Fruit fly (Drosophila melanogaster) whole organism, pupa: ENCODE data around the gene CG31678.
A peak's percentile ranks its signal among the peaks of the same experiment; 100 is the strongest.

Experiments used
- CG10348 ChIP-seq: fragments of 200-800 bp; sonication (Bioruptor generic); IDR thresholded peaks from 2 replicates; pipeline ENCODE4 v1.3.6; 2022; ENCODE audit warnings: missing biosample characterization, missing genetic modification characterization
- CG12605 ChIP-seq: fragments of 200-800 bp; sonication (Bioruptor generic); IDR thresholded peaks from 2 replicates; pipeline ENCODE4 v1.3.6; 2022; ENCODE audit warnings: missing biosample characterization, missing genetic modification characterization
- CG13204 ChIP-seq: fragments of 200-800 bp; sonication (Bioruptor generic); optimal IDR thresholded peaks from 2 replicates; lab custom pipeline; 2018; ENCODE audit warnings: missing biosample characterization, mild to moderate bottlenecking, missing genetic modification characterization, moderate library complexity
- CG14655 ChIP-seq: fragments of 200-800 bp; sonication (Bioruptor generic); optimal IDR thresholded peaks from 3 replicates; lab custom pipeline; 2017; ENCODE audit warnings: mild to moderate bottlenecking, missing biosample characterization, missing genetic modification reagents, missing genetic modification characterization
- CG15710 ChIP-seq: fragments of 200-800 bp; sonication (Bioruptor generic); optimal IDR thresholded peaks from 2 replicates; lab custom pipeline; 2018; ENCODE audit warnings: missing biosample characterization, mild to moderate bottlenecking, missing genetic modification characterization, moderate library complexity
- CG17806 ChIP-seq: fragments of 200-800 bp; sonication (Bioruptor generic); optimal IDR thresholded peaks from 2 replicates; lab custom pipeline; 2018; ENCODE audit warnings: missing biosample characterization, mild to moderate bottlenecking, missing genetic modification characterization, moderate library complexity
- CG32121 ChIP-seq: fragments of 200-800 bp; sonication (Bioruptor generic); IDR thresholded peaks from 2 replicates; pipeline ENCODE4 v1.3.6; 2022; ENCODE audit warnings: missing biosample characterization, missing genetic modification characterization
- CG34367 ChIP-seq: fragments of 200-800 bp; sonication (Bioruptor generic); optimal IDR thresholded peaks from 2 replicates; lab custom pipeline; 2018; ENCODE audit warnings: missing biosample characterization, mild to moderate bottlenecking, missing genetic modification characterization
- CG4496 ChIP-seq: fragments of 200-800 bp; sonication (Bioruptor generic); IDR thresholded peaks from 3 replicates; pipeline ENCODE4 v1.3.6; 2022; ENCODE audit warnings: missing biosample characterization, missing genetic modification characterization
- CG8159 ChIP-seq: fragments of 200-800 bp; sonication (Bioruptor generic); optimal IDR thresholded peaks from 3 replicates; lab custom pipeline; 2018; ENCODE audit warnings: missing biosample characterization, mild to moderate bottlenecking, missing genetic modification characterization, moderate library complexity
- CG8301 ChIP-seq: fragments of 200-800 bp; sonication (Bioruptor generic); optimal IDR thresholded peaks from 2 replicates; lab custom pipeline; 2018; ENCODE audit warnings: missing biosample characterization, mild to moderate bottlenecking, missing genetic modification characterization
- CG9948 ChIP-seq: fragments of 200-800 bp; sonication (Bioruptor generic); optimal IDR thresholded peaks from 2 replicates; lab custom pipeline; 2018; ENCODE audit warnings: missing biosample characterization, mild to moderate bottlenecking, missing genetic modification characterization, moderate library complexity
- D1 ChIP-seq: fragments of 200-800 bp; sonication (Bioruptor generic); optimal IDR thresholded peaks from 2 replicates; lab custom pipeline; 2018; ENCODE audit warnings: missing biosample characterization, mild to moderate bottlenecking, missing genetic modification characterization, moderate library complexity
- EcR ChIP-seq: fragments of 200-800 bp; sonication (Bioruptor generic); optimal IDR thresholded peaks from 3 replicates; lab custom pipeline; 2019; ENCODE audit warnings: missing biosample characterization, missing genetic modification characterization, mild to moderate bottlenecking, moderate library complexity, missing genetic modification reagents
- Ets98B ChIP-seq: fragments of 200-800 bp; sonication (Bioruptor generic); IDR thresholded peaks from 2 replicates; pipeline ENCODE4 v1.3.6; 2022; ENCODE audit warnings: missing biosample characterization, missing genetic modification characterization
- Pif1A ChIP-seq: fragments of 200-800 bp; sonication (Bioruptor generic); optimal IDR thresholded peaks from 3 replicates; lab custom pipeline; 2016; ENCODE audit warnings: missing biosample characterization, missing genetic modification characterization
- Pif1B ChIP-seq: fragments of 200-800 bp; sonication (Bioruptor generic); optimal IDR thresholded peaks from 3 replicates; lab custom pipeline; 2016; ENCODE audit warnings: missing biosample characterization, missing genetic modification characterization
- Snoo ChIP-seq: fragments of 200-800 bp; sonication (Bioruptor generic); optimal IDR thresholded peaks from 3 replicates; lab custom pipeline; 2017; ENCODE audit warnings: missing biosample characterization, mild to moderate bottlenecking, missing genetic modification characterization, inconsistent platforms
- fd96Ca ChIP-seq: fragments of 200-800 bp; sonication (Bioruptor generic); IDR thresholded peaks from 3 replicates; pipeline ENCODE4 v1.3.6; 2022; ENCODE audit warnings: missing biosample characterization, missing genetic modification characterization
- gl ChIP-seq: fragments of 200-800 bp; sonication (Bioruptor generic); optimal IDR thresholded peaks from 2 replicates; lab custom pipeline; 2018; ENCODE audit warnings: missing biosample characterization, mild to moderate bottlenecking, missing genetic modification characterization
- rn ChIP-seq: fragments of 200-800 bp; sonication (Bioruptor generic); IDR thresholded peaks from 2 replicates; pipeline ENCODE4 v1.3.6; 2022; ENCODE audit warnings: missing biosample characterization, missing genetic modification characterization

CG31678 gene

DNA sequence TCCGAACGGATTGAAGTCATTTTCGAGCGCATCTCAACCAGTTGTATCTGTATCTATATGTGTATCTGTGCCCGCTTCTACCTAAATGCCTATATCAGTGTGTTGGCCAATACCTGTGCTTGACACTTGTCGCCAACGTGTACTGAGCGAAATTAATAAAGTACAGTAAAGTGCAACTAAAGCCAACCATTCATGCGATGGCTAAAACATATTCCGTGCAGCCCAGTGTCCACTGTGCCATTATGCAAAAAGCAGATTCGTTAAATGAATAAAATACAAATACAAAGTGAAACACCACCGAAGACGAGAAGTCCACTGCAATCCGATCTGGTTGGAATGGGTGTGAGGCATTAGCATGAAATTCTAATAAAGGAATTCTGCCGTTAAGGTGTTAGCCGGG lies 19.3 kb upstream of the CG31678 start:
- TF ChIP-seq CG8301 (tag; lab: Kevin White, UChicago), result peak; percentile 36
- peak; percentile 39; the same call in 2 of the 3 replicates for TF ChIP-seq fd96Ca (GFP tag; lab: Robert Waterston, UW)
- no peak for TF ChIP-seq CG4496 (GFP tag; lab: Robert Waterston, UW)
- peak; percentile 40; the same call in 1 of the 2 replicates for TF ChIP-seq Ets98B (GFP tag; lab: Robert Waterston, UW)
- TF ChIP-seq Pif1A, result peak; percentile 48
- TF ChIP-seq CG34367 (tag; lab: Kevin White, UChicago), result peak; percentile 2
- peak; percentile 35 for TF ChIP-seq Pif1B (GFP tag; lab: Kevin White, UChicago)
- no peak for TF ChIP-seq CG8159 (tag; lab: Kevin White, UChicago)
- peak; percentile 59 for TF ChIP-seq CG14655 (GFP tag; lab: Kevin White, UChicago)

DNA sequence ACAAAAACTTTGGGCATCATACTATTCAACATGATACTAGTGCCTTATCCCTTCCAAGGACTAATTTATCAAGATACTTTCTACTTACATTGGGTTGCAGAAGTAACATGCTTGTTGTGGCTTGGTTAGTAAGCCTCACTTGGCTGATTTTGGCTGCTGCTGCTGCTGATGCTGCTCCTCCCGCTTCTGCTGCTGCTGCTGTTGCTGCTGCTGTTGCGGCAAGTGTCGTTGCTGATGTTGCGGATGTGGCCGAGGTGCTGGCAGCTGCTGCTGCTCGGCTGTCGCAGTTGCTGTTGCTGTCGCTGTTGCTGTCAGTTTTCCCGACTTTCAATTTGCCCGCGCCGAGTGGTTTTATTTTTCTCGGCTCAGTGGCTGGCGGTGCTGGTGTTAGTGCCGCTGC lies 14.3 kb upstream of the CG31678 start:
- TF ChIP-seq EcR (GFP tag; lab: Kevin White, UChicago), result no peak
- TF ChIP-seq CG4496 (GFP tag; lab: Robert Waterston, UW), result 0 out of 3 replicates have a peak, but pooled peaks have one; percentile 18

DNA sequence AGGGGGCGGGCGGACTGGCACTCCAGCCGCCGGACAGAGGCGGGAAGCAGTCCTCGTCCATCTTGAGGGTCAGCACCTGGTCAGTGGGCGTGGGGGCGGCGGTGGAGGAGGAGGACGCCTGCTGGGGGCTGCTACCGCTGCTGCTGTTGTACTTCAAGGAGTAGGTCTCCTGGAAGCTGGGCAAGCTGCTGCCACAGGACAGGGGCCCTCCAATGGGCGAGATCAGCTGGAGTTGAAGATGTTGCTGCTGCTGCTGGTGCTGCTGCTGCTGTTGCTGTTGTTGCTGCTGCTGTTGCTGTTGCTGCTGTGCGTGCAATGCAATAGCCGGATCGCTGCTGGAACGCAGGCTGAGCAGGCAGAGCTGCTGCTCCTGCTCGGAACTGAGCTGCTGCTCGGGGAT lies 13.0 kb upstream of the CG31678 start:
- TF ChIP-seq fd96Ca (GFP tag; lab: Robert Waterston, UW) (no peak), D1 (tag; lab: Kevin White, UChicago) (no peak), CG10348 (GFP tag; lab: Robert Waterston, UW) (no peak), CG12605 (GFP tag; lab: Robert Waterston, UW) (no peak), Pif1A (no peak), CG32121 (GFP tag; lab: Robert Waterston, UW) (no peak)
- TF ChIP-seq, all 21 proteins: peak for 0

DNA sequence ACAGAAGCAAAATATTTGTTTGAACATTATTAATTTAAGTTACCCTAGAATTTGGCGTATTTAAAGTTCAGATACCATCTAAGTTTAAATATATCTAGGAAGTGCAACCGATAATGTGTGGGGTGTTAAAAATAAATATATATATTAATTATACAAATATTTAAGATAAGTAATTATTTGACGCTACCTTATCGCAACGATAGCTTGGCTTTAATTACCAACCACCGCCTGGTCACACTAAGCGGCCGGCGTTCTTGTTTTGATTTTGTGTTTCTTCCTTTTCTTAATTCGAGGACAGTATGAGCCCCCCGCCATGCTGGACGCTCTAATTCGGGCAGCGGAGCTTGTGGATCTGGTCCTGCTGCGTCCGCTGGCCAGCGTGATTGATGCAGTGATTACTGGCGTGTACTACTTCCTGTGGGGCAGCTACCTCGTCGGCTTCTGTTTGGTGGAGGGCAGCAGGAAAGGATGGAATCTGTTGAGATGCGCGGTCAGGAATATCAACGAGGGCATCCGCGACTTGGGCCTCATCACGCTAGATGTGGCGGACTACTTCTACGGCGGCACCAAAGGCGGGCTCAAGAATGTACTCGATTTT lies 6.5 kb upstream of the CG31678 start, which contains the start of gene CG2617:
CG2617 (plus strand) TSS at position 233 of the 598 bp plus-strand sequence.
- TF ChIP-seq CG32121 (GFP tag; lab: Robert Waterston, UW), result no peak
- no peak for TF ChIP-seq CG4496 (GFP tag; lab: Robert Waterston, UW)
- TF ChIP-seq CG8301 (tag; lab: Kevin White, UChicago), result no peak
- TF ChIP-seq D1 (tag; lab: Kevin White, UChicago), result no peak
- no peak for TF ChIP-seq CG12605 (GFP tag; lab: Robert Waterston, UW)
- TF ChIP-seq CG15710, result no peak
- TF ChIP-seq CG17806 (tag; lab: Kevin White, UChicago), result no peak
- no peak for TF ChIP-seq CG34367 (tag; lab: Kevin White, UChicago)
- TF ChIP-seq CG10348 (GFP tag; lab: Robert Waterston, UW), result no peak
- TF ChIP-seq fd96Ca (GFP tag; lab: Robert Waterston, UW), result no peak
- no peak for TF ChIP-seq Snoo (tag; lab: Kevin White, UChicago)
- TF ChIP-seq Ets98B (GFP tag; lab: Robert Waterston, UW), result no peak
- no peak for TF ChIP-seq Pif1A
- TF ChIP-seq CG8159 (tag; lab: Kevin White, UChicago), result no peak
- no peak for TF ChIP-seq CG14655 (GFP tag; lab: Kevin White, UChicago)
- no peak for TF ChIP-seq EcR (GFP tag; lab: Kevin White, UChicago)
- TF ChIP-seq CG9948 (tag; lab: Kevin White, UChicago), result no peak
- no peak for TF ChIP-seq CG13204 (GFP tag; lab: Kevin White, UChicago)
- no peak for TF ChIP-seq gl (tag; lab: Kevin White, UChicago)

DNA sequence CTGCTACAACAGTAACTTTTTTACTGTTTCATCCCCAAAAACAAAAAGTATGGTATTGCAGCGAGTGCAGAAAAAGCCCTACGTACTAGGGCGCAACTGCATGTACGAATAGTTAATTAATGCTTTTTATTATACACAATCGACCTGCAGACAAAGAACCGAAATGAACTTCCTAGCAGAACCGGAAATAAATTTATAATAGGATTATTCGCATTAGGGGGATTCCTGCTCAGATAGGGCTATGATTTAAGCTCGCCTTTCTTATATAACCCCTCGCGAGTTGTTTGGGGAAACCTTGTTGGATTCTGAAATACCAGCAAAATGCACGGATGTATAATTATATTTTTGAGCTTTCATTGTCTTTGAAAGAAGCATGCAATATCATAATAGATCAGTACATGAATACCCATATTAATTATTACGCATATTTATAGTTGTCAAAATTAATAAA lies 5.9 kb upstream of the CG31678 start, which contains the start of gene Cen:
Cen (minus strand) TSS at position 199 of the 451 bp plus-strand sequence.
- no peak for TF ChIP-seq CG17806 (tag; lab: Kevin White, UChicago)
- TF ChIP-seq EcR (GFP tag; lab: Kevin White, UChicago), result no peak
- TF ChIP-seq CG10348 (GFP tag; lab: Robert Waterston, UW), result no peak
- peak; percentile 35 for TF ChIP-seq CG34367 (tag; lab: Kevin White, UChicago)
- TF ChIP-seq rn (GFP tag; lab: Robert Waterston, UW), result no peak
- no peak for TF ChIP-seq gl (tag; lab: Kevin White, UChicago)
- no peak for TF ChIP-seq CG14655 (GFP tag; lab: Kevin White, UChicago)
- 0 out of 2 replicates have a peak, but pooled peaks have one; percentile 13 for TF ChIP-seq Ets98B (GFP tag; lab: Robert Waterston, UW)
- no peak for TF ChIP-seq Snoo (tag; lab: Kevin White, UChicago)
- 0 out of 2 replicates have a peak, but pooled peaks have one; percentile 12 for TF ChIP-seq CG32121 (GFP tag; lab: Robert Waterston, UW)
- TF ChIP-seq D1 (tag; lab: Kevin White, UChicago), result no peak
- peak; percentile 22 for TF ChIP-seq CG8301 (tag; lab: Kevin White, UChicago)
- TF ChIP-seq CG8159 (tag; lab: Kevin White, UChicago), result no peak
- peak; percentile 73 for TF ChIP-seq Pif1B (GFP tag; lab: Kevin White, UChicago)
- peak; percentile 63 for TF ChIP-seq CG15710
- TF ChIP-seq CG9948 (tag; lab: Kevin White, UChicago), result no peak
- no peak for TF ChIP-seq Pif1A
- no peak for TF ChIP-seq CG13204 (GFP tag; lab: Kevin White, UChicago)
- no peak for TF ChIP-seq fd96Ca (GFP tag; lab: Robert Waterston, UW)
- TF ChIP-seq CG4496 (GFP tag; lab: Robert Waterston, UW), result 0 out of 3 replicates have a peak, but pooled peaks have one; percentile 62
- peak; percentile 52; the same call in 1 of the 2 replicates for TF ChIP-seq CG12605 (GFP tag; lab: Robert Waterston, UW)
